Fruit fly (Drosophila melanogaster) whole organism, prepupa: ENCODE measurements around the gene CG4935.

Experiments
- Blimp-1 ChIP-seq: fragments of 200-800 bp; sonication (Bioruptor generic); optimal IDR thresholded peaks from 3 replicates; lab custom pipeline; 2017; ENCODE audit warnings: missing biosample characterization, missing genetic modification characterization, mild to moderate bottlenecking, moderate library complexity, missing genetic modification reagents
- CG10669 ChIP-seq: fragments of 200-800 bp; sonication (Bioruptor generic); optimal IDR thresholded peaks from 3 replicates; lab custom pipeline; 2018; ENCODE audit warnings: missing biosample characterization, mild to moderate bottlenecking, missing genetic modification characterization, moderate library complexity
- CG11294 ChIP-seq: fragments of 200-800 bp; sonication (Bioruptor generic); IDR thresholded peaks from 2 replicates; pipeline ENCODE4 v1.3.6; 2022; ENCODE audit warnings: missing biosample characterization, missing genetic modification characterization
- CG11762 ChIP-seq: fragments of 200-800 bp; sonication (Bioruptor generic); optimal IDR thresholded peaks from 3 replicates; lab custom pipeline; 2016; ENCODE audit warnings: missing biosample characterization, missing genetic modification characterization; ENCODE audit not compliant: insufficient read depth
- CG11902 ChIP-seq: fragments of 200-800 bp; sonication (Bioruptor generic); optimal IDR thresholded peaks from 3 replicates; lab custom pipeline; 2016; ENCODE audit warnings: missing biosample characterization, missing genetic modification characterization
- CG15336 ChIP-seq: fragments of 200-800 bp; sonication (Bioruptor generic); IDR thresholded peaks from 2 replicates; pipeline ENCODE4 v1.3.6; 2022; ENCODE audit warnings: missing biosample characterization, missing genetic modification characterization
- CG1621 ChIP-seq: fragments of 200-800 bp; sonication (Bioruptor generic); optimal IDR thresholded peaks from 3 replicates; lab custom pipeline; 2018; ENCODE audit warnings: missing biosample characterization, mild to moderate bottlenecking, missing genetic modification characterization
- CG16779 ChIP-seq: fragments of 200-800 bp; sonication (Bioruptor generic); optimal IDR thresholded peaks from 3 replicates; lab custom pipeline; 2017; ENCODE audit warnings: missing biosample characterization, mild to moderate bottlenecking, missing genetic modification characterization
- CG3032 ChIP-seq: fragments of 200-800 bp; optimal IDR thresholded peaks from 2 replicates; lab custom pipeline; 2019; ENCODE audit warnings: missing biosample characterization, mild to moderate bottlenecking, missing genetic modification characterization, moderate library complexity
- CG31627 ChIP-seq: fragments of 200-800 bp; sonication (Bioruptor generic); optimal IDR thresholded peaks from 3 replicates; lab custom pipeline; 2016; ENCODE audit warnings: missing biosample characterization, missing genetic modification characterization
- CG32006 ChIP-seq: fragments of 200-800 bp; sonication (Bioruptor generic); optimal IDR thresholded peaks from 3 replicates; lab custom pipeline; 2017; ENCODE audit warnings: missing biosample characterization, mild to moderate bottlenecking, missing genetic modification characterization
- CG3919 ChIP-seq: fragments of 200-800 bp; sonication (Bioruptor generic); optimal IDR thresholded peaks from 3 replicates; lab custom pipeline; 2016; ENCODE audit warnings: missing biosample characterization, missing genetic modification characterization
- CG4318 ChIP-seq: fragments of 200-800 bp; sonication (Bioruptor generic); optimal IDR thresholded peaks from 3 replicates; lab custom pipeline; 2017; ENCODE audit warnings: missing biosample characterization, mild to moderate bottlenecking, missing genetic modification characterization
- CG6163 ChIP-seq: fragments of 200-800 bp; sonication (Bioruptor generic); IDR thresholded peaks from 3 replicates; pipeline ENCODE4 v1.3.6; 2022; ENCODE audit warnings: missing biosample characterization, missing genetic modification characterization
- CG6808 ChIP-seq: fragments of 200-800 bp; sonication (Bioruptor generic); optimal IDR thresholded peaks from 3 replicates; lab custom pipeline; 2017; ENCODE audit warnings: missing biosample characterization, missing genetic modification characterization, mild to moderate bottlenecking, moderate library complexity, missing genetic modification reagents
- CG6854 ChIP-seq: fragments of 200-800 bp; sonication (Bioruptor generic); optimal IDR thresholded peaks from 2 replicates; lab custom pipeline; 2017; ENCODE audit warnings: missing biosample characterization, mild to moderate bottlenecking, missing genetic modification characterization
- CG7368 ChIP-seq: fragments of 200-800 bp; sonication (Bioruptor generic); optimal IDR thresholded peaks from 3 replicates; lab custom pipeline; 2016; ENCODE audit warnings: missing biosample characterization, missing genetic modification characterization
- CG8119 ChIP-seq: fragments of 200-800 bp; sonication (Bioruptor generic); IDR thresholded peaks from 3 replicates; pipeline ENCODE4 v1.3.6; 2022; ENCODE audit warnings: missing biosample characterization, missing genetic modification characterization
- CG8319 ChIP-seq: fragments of 200-800 bp; sonication (Bioruptor generic); optimal IDR thresholded peaks from 3 replicates; lab custom pipeline; 2016; ENCODE audit warnings: missing biosample characterization, missing genetic modification characterization
- CG8632 ChIP-seq: fragments of 200-800 bp; sonication (Bioruptor generic); optimal IDR thresholded peaks from 3 replicates; lab custom pipeline; 2016; ENCODE audit warnings: missing biosample characterization, missing genetic modification characterization
- CG9139 ChIP-seq: fragments of 200-800 bp; sonication (Bioruptor generic); optimal IDR thresholded peaks from 3 replicates; lab custom pipeline; 2017; ENCODE audit warnings: missing biosample characterization, mild to moderate bottlenecking, missing genetic modification characterization
- Eip75B ChIP-seq: fragments of 200-800 bp; sonication (Bioruptor generic); optimal IDR thresholded peaks from 3 replicates; lab custom pipeline; 2016; ENCODE audit warnings: missing biosample characterization, missing genetic modification characterization
- Eip78C ChIP-seq: fragments of 200-800 bp; sonication (Bioruptor generic); peaks from one replicate; lab custom pipeline; 2016; ENCODE audit warnings: missing biosample characterization, missing genetic modification characterization
- Eip93F ChIP-seq: fragments of 200-800 bp; sonication (Bioruptor generic); optimal IDR thresholded peaks from 2 replicates; lab custom pipeline; 2016; ENCODE audit warnings: missing biosample characterization, mild to moderate bottlenecking, missing genetic modification characterization
- Ets21C ChIP-seq: fragments of 200-800 bp; sonication (Bioruptor generic); optimal IDR thresholded peaks from 3 replicates; lab custom pipeline; 2016; ENCODE audit warnings: missing biosample characterization, missing genetic modification characterization
- Ets96B ChIP-seq: fragments of 200-800 bp; optimal IDR thresholded peaks from 2 replicates; lab custom pipeline; 2019; ENCODE audit warnings: missing biosample characterization, mild to moderate bottlenecking, missing genetic modification characterization, moderate library complexity
- Gug ChIP-seq: fragments of 200-800 bp; sonication (Bioruptor generic); IDR thresholded peaks from 2 replicates; pipeline ENCODE4 v1.3.6; 2022; ENCODE audit warnings: missing biosample characterization, missing genetic modification characterization
- Hr38 ChIP-seq: sonication (Bioruptor generic); optimal IDR thresholded peaks from 2 replicates; lab custom pipeline; 2016; ENCODE audit warnings: missing biosample characterization, missing genetic modification characterization
- Hr39 ChIP-seq: fragments of 200-800 bp; sonication (Bioruptor generic); optimal IDR thresholded peaks from 2 replicates; lab custom pipeline; 2016; ENCODE audit warnings: missing biosample characterization, missing genetic modification characterization
- Hr4 ChIP-seq: fragments of 200-800 bp; sonication (Bioruptor generic); optimal IDR thresholded peaks from 3 replicates; lab custom pipeline; 2016; ENCODE audit warnings: missing biosample characterization, missing genetic modification characterization
- Lpt ChIP-seq: fragments of 200-800 bp; sonication (Bioruptor generic); optimal IDR thresholded peaks from 3 replicates; lab custom pipeline; 2016; ENCODE audit warnings: missing biosample characterization, missing genetic modification characterization
- Met ChIP-seq: fragments of 200-800 bp; sonication (Bioruptor generic); optimal IDR thresholded peaks from 3 replicates; lab custom pipeline; 2016; ENCODE audit warnings: missing biosample characterization, missing genetic modification characterization
- OdsH ChIP-seq: fragments of 200-800 bp; sonication (Bioruptor generic); optimal IDR thresholded peaks from 3 replicates; lab custom pipeline; 2016; ENCODE audit warnings: missing biosample characterization, missing genetic modification characterization
- Smox ChIP-seq: fragments of 200-800 bp; sonication (Bioruptor generic); optimal IDR thresholded peaks from 3 replicates; lab custom pipeline; 2016; ENCODE audit warnings: missing biosample characterization, missing genetic modification characterization
- Sox102F ChIP-seq: fragments of 200-800 bp; sonication (Bioruptor generic); optimal IDR thresholded peaks from 2 replicates; lab custom pipeline; 2016; ENCODE audit warnings: missing biosample characterization, mild to moderate bottlenecking, missing genetic modification characterization
- Sox14 ChIP-seq: fragments of 200-800 bp; sonication (Bioruptor generic); optimal IDR thresholded peaks from 3 replicates; lab custom pipeline; 2016; ENCODE audit warnings: missing biosample characterization, missing genetic modification characterization
- achi ChIP-seq: fragments of 200-800 bp; sonication (Bioruptor generic); optimal IDR thresholded peaks from 3 replicates; lab custom pipeline; 2016; ENCODE audit warnings: missing biosample characterization, missing genetic modification characterization
- acj6 ChIP-seq: fragments of 200-800 bp; sonication (Bioruptor generic); optimal IDR thresholded peaks from 3 replicates; lab custom pipeline; 2016; ENCODE audit warnings: missing biosample characterization, missing genetic modification characterization
- cyc ChIP-seq: fragments of 200-800 bp; sonication (Bioruptor generic); optimal IDR thresholded peaks from 3 replicates; lab custom pipeline; 2016; ENCODE audit warnings: missing biosample characterization, missing genetic modification characterization
- dac ChIP-seq: fragments of 200-800 bp; sonication (Bioruptor generic); optimal IDR thresholded peaks from 2 replicates; lab custom pipeline; 2017; ENCODE audit warnings: missing biosample characterization, mild to moderate bottlenecking, missing genetic modification characterization
- dsx ChIP-seq: fragments of 200-800 bp; optimal IDR thresholded peaks from 3 replicates; lab custom pipeline; 2019; ENCODE audit warnings: missing biosample characterization, mild to moderate bottlenecking, missing genetic modification characterization, moderate library complexity; ENCODE audit not compliant: poor library complexity, severe bottlenecking
- esn ChIP-seq: fragments of 200-800 bp; sonication (Bioruptor generic); optimal IDR thresholded peaks from 2 replicates; lab custom pipeline; 2016; ENCODE audit warnings: missing biosample characterization, mild to moderate bottlenecking, missing genetic modification characterization, moderate library complexity
- fd59A ChIP-seq: fragments of 200-800 bp; sonication (Bioruptor generic); optimal IDR thresholded peaks from 2 replicates; lab custom pipeline; 2017; ENCODE audit warnings: missing biosample characterization, mild to moderate bottlenecking, missing genetic modification characterization, missing genetic modification reagents
- fd85E ChIP-seq: fragments of 200-800 bp; sonication (Bioruptor generic); optimal IDR thresholded peaks from 3 replicates; lab custom pipeline; 2016; ENCODE audit warnings: missing biosample characterization, missing genetic modification characterization
- fkh ChIP-seq: fragments of 200-800 bp; sonication (Bioruptor generic); optimal IDR thresholded peaks from 3 replicates; lab custom pipeline; 2017; ENCODE audit warnings: missing biosample characterization, mild to moderate bottlenecking, missing genetic modification characterization, moderate library complexity
- lz ChIP-seq: fragments of 200-800 bp; sonication (Bioruptor generic); optimal IDR thresholded peaks from 3 replicates; lab custom pipeline; 2016; ENCODE audit warnings: missing biosample characterization, missing genetic modification characterization
- net ChIP-seq: fragments of 200-800 bp; sonication (Bioruptor generic); optimal IDR thresholded peaks from 3 replicates; lab custom pipeline; 2016; ENCODE audit warnings: missing biosample characterization, missing genetic modification characterization
- spab ChIP-seq: fragments of 200-800 bp; sonication (Bioruptor generic); optimal IDR thresholded peaks from 2 replicates; lab custom pipeline; 2017; ENCODE audit warnings: missing biosample characterization, mild to moderate bottlenecking, missing genetic modification characterization, missing genetic modification reagents
- ss ChIP-seq, 2 experiments: fragments of 200-800 bp; sonication (Bioruptor generic); optimal IDR thresholded peaks; 2 replicates in 1 of 2; 3 replicates in 1 of 2; lab custom pipeline; 2017 to 2018; ENCODE audit warnings: mild to moderate bottlenecking in 2 of 2, missing biosample characterization in 2 of 2, missing genetic modification characterization in 2 of 2, moderate library complexity in 1 of 2
- svp ChIP-seq: fragments of 200-800 bp; sonication (Bioruptor generic); peaks from one replicate; lab custom pipeline; 2016; ENCODE audit warnings: missing biosample characterization, missing genetic modification characterization
- topi ChIP-seq: fragments of 200-800 bp; sonication (Bioruptor generic); optimal IDR thresholded peaks from 3 replicates; lab custom pipeline; 2016; ENCODE audit warnings: missing biosample characterization, missing genetic modification characterization
- vri ChIP-seq: fragments of 200-800 bp; sonication (Bioruptor generic); optimal IDR thresholded peaks from 3 replicates; lab custom pipeline; 2016; ENCODE audit warnings: missing biosample characterization, mild to moderate bottlenecking, missing genetic modification characterization

Gene CG4935

dm6 chr2L:16307026-16307703 lies 45.2 kb downstream of the CG4935 start, which contains the start of the genes CG5861 and Syx5:
TSS of gene CG5861 (minus strand) at chr2L:16307298.
TSS of gene Syx5 (plus strand) at chr2L:16307346.
- TF ChIP-seq Eip75B (no peak), CG31627 (no peak), CG4318 (GFP tag; lab: Kevin White, UChicago) (no peak), fd85E (GFP tag; lab: Kevin White, UChicago) (no peak), Sox102F (GFP tag; lab: Kevin White, UChicago) (no peak), Ets96B (peak; percentile 40), CG10669 (GFP tag; lab: Kevin White, UChicago) (no peak), esn (GFP tag; lab: Kevin White, UChicago) (peak; percentile 37), CG3919 (GFP tag; lab: Kevin White, UChicago) (no peak), CG32006 (GFP tag; lab: Kevin White, UChicago) (no peak), CG9139 (no peak), net (GFP tag; lab: Kevin White, UChicago) (no peak), Sox14 (GFP tag; lab: Kevin White, UChicago) (peak; percentile 35), Gug (0 out of 2 replicates have a peak, but pooled peaks have one; percentile 21), Hr39 (GFP tag; lab: Kevin White, UChicago) (no peak), Eip93F (GFP tag; lab: Kevin White, UChicago) (peak; percentile 69), cyc (no peak), Hr38 (GFP tag; lab: Kevin White, UChicago) (no peak), vri (GFP tag; lab: Kevin White, UChicago) (no peak), CG11294 (GFP tag; lab: Robert Waterston, UW) (no peak), CG8632 (no peak), CG16779 (no peak), Ets21C (GFP tag; lab: Kevin White, UChicago) (no peak), Blimp-1 (GFP tag; lab: Kevin White, UChicago) (no peak), CG8319 (GFP tag; lab: Kevin White, UChicago) (no peak), CG7368 (no peak), CG6163 (no peak; the same call in 2 of the 3 replicates), dac (no peak), ss (GFP tag; optimal IDR thresholded peaks at IDR 0.05; lab: Kevin White, UChicago) (no peak), achi (GFP tag; lab: Kevin White, UChicago) (no peak), CG11902 (no peak), dsx (no peak), fkh (peak; percentile 67), Smox (GFP tag; lab: Kevin White, UChicago) (no peak), Lpt (GFP tag; lab: Kevin White, UChicago) (no peak), svp (no peak), CG6854 (GFP tag; lab: Kevin White, UChicago) (no peak), CG6808 (GFP tag; lab: Kevin White, UChicago) (no peak), OdsH (GFP tag; lab: Kevin White, UChicago) (no peak), Eip78C (GFP tag; lab: Kevin White, UChicago) (no peak), CG3032 (tag; lab: Kevin White, UChicago) (peak; percentile 60), CG11762 (GFP tag; lab: Kevin White, UChicago) (no peak), CG15336 (GFP tag; lab: Robert Waterston, UW) (0 out of 2 replicates have a peak, but pooled peaks have one; percentile 30), Met (GFP tag; lab: Kevin White, UChicago) (no peak), CG8119 (no peak), Hr4 (GFP tag; lab: Kevin White, UChicago) (no peak), lz (no peak), fd59A (GFP tag; lab: Kevin White, UChicago) (no peak), topi (no peak), spab (GFP tag; lab: Kevin White, UChicago) (no peak), acj6 (GFP tag; lab: Kevin White, UChicago) (no peak), CG1621 (tag; lab: Kevin White, UChicago) (no peak)
